Worm (Caenorhabditis elegans) whole organism, late embryonic: ENCODE results near the gene mlk-1.

Experiments
- T23F11.4 ChIP-seq: fragments of 200-800 bp; sonication (Bioruptor generic); optimal IDR thresholded peaks from 2 replicates; lab custom pipeline; 2018; ENCODE audit warnings: mild to moderate bottlenecking, missing genetic modification characterization, missing compliant biosample characterization
- ama-1 ChIP-seq: fragments of 150-350 bp; optimal IDR thresholded peaks from 2 replicates; lab custom pipeline; 2014
- ceh-34 ChIP-seq: sonication (generic microtip); optimal IDR thresholded peaks from 2 replicates; lab custom pipeline; 2016; ENCODE audit warnings: mild to moderate bottlenecking, missing genetic modification characterization, missing compliant biosample characterization
- elt-2 ChIP-seq: sonication (generic microtip); optimal IDR thresholded peaks from 2 replicates; lab custom pipeline; 2016; ENCODE audit warnings: missing genetic modification reagents, missing genetic modification characterization, missing compliant biosample characterization
- eyg-1 ChIP-seq: sonication (generic microtip); optimal IDR thresholded peaks from 2 replicates; lab custom pipeline; 2016; ENCODE audit warnings: missing genotype, missing genetic modification characterization, missing compliant biosample characterization
- mec-3 ChIP-seq: sonication (generic microtip); optimal IDR thresholded peaks from 2 replicates; lab custom pipeline; 2016; ENCODE audit warnings: borderline replicate concordance, missing genetic modification characterization, missing compliant biosample characterization
- nhr-11 ChIP-seq: fragments of 150-350 bp; optimal IDR thresholded peaks from 2 replicates; lab custom pipeline; 2014; ENCODE audit warnings: missing biosample characterization, missing genetic modification characterization
- pha-2 ChIP-seq: sonication (generic microtip); optimal IDR thresholded peaks from 2 replicates; lab custom pipeline; 2017; ENCODE audit warnings: mild to moderate bottlenecking, missing genetic modification characterization, missing compliant biosample characterization
- pha-4 ChIP-seq: fragments of 150-350 bp; optimal IDR thresholded peaks from 2 replicates; lab custom pipeline; 2018; ENCODE audit warnings: missing biosample characterization, missing genetic modification reagents, missing genetic modification characterization
- unc-3 ChIP-seq, 2 experiments: fragments of 200-800 bp in 1 of 2; sonication (Bioruptor generic) in 1 of 2; sonication (generic microtip) in 1 of 2; conservative IDR thresholded peaks in 1 of 2; optimal IDR thresholded peaks in 1 of 2; 2 replicates each; pipeline versions ENCODE4 v1.3.6 to Lab custom; 2016 to 2022; ENCODE audit warnings: missing compliant biosample characterization in 2 of 2, missing genetic modification characterization in 2 of 2, missing genetic modification reagents in 1 of 2

DNA sequence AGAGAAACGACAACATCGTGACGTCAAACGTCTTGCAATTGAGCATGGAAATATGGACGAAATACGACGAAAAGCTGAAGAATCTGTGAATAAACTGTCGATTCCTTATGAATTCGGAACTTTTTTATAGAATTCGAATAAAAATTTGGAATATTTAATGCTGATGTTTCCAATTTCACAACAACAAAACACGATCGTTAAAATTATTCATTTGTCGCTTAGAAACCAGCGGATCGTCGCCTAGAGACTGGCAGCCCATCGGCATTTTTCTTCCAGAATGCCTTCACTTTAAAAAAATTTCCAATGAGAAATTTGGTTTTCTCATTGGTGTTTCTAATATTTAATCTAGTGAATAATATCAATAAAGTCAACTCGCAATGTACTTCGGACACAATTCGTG is 11.3 kb downstream of the mlk-1 start, which contains the start of gene cwp-4:
- TF ChIP-seq mec-3 (tag; lab: Kevin White, UChicago) (no peak), elt-2 (no peak), ceh-34 (tag; lab: Kevin White, UChicago) (no peak), ama-1 (lab: Kevin White, UChicago) (no peak), nhr-11 (no peak), eyg-1 (tag; lab: Kevin White, UChicago) (no peak), T23F11.4 (GFP tag; lab: Kevin White, UChicago) (no peak), pha-2 (tag; lab: Kevin White, UChicago) (no peak), pha-4 (no peak), unc-3 (GFP tag; conservative IDR thresholded peaks at IDR 0.05; lab: Robert Waterston, UW) (no peak), unc-3 (tag; optimal IDR thresholded peaks at IDR 0.05; lab: Kevin White, UChicago) (no peak)
